Worm (Caenorhabditis elegans) whole organism, early embryonic: ENCODE results near the gene H25K10.2.

Experiments used
- B0310.2 ChIP-seq: sonication (generic microtip); optimal IDR thresholded peaks from 2 replicates; lab custom pipeline; 2016; ENCODE audit warnings: mild to moderate bottlenecking, missing genetic modification characterization, missing compliant biosample characterization
- F13C5.2 ChIP-seq: sonication (generic microtip); optimal IDR thresholded peaks from 2 replicates; lab custom pipeline; 2017; ENCODE audit warnings: mild to moderate bottlenecking, missing genetic modification characterization, inconsistent platforms, missing compliant biosample characterization
- aly-1 ChIP-seq: sonication (generic microtip); optimal IDR thresholded peaks from 2 replicates; lab custom pipeline; 2016; ENCODE audit warnings: missing genetic modification characterization, missing compliant biosample characterization
- ama-1 ChIP-seq: fragments of 150-350 bp; optimal IDR thresholded peaks from 2 replicates; lab custom pipeline; 2014
- ceh-13 ChIP-seq: fragments of 200-800 bp; sonication (Bioruptor generic); optimal IDR thresholded peaks from 2 replicates; lab custom pipeline; 2018; ENCODE audit warnings: mild to moderate bottlenecking, missing genetic modification characterization, missing compliant biosample characterization
- ceh-36 ChIP-seq: sonication (generic microtip); optimal IDR thresholded peaks from 2 replicates; lab custom pipeline; 2016; ENCODE audit warnings: missing genetic modification characterization, inconsistent platforms, missing compliant biosample characterization
- ets-7 ChIP-seq: sonication (generic microtip); optimal IDR thresholded peaks from 2 replicates; lab custom pipeline; 2016; ENCODE audit warnings: missing genotype, missing genetic modification characterization, missing compliant biosample characterization
- flt-1 ChIP-seq: fragments of 200-800 bp; sonication (Bioruptor generic); IDR thresholded peaks from 2 replicates; pipeline ENCODE4 v1.3.6; 2022; ENCODE audit warnings: missing genetic modification characterization, missing compliant biosample characterization
- hmbx-1 ChIP-seq: sonication (generic microtip); optimal IDR thresholded peaks from 2 replicates; lab custom pipeline; 2016; ENCODE audit warnings: mild to moderate bottlenecking, missing genetic modification characterization, missing compliant biosample characterization
- hmg-4 ChIP-seq: fragments of 200-800 bp; sonication (Bioruptor generic); optimal IDR thresholded peaks from 2 replicates; lab custom pipeline; 2018; ENCODE audit warnings: mild to moderate bottlenecking, missing genetic modification characterization, missing compliant biosample characterization
- pes-1 ChIP-seq: fragments of 200-800 bp; sonication (Bioruptor generic); IDR thresholded peaks from 2 replicates; pipeline ENCODE4 v1.3.6; 2022; ENCODE audit warnings: missing genetic modification reagents, missing genetic modification characterization, missing compliant biosample characterization
- scrt-1 ChIP-seq: fragments of 200-800 bp; sonication (Bioruptor generic); IDR thresholded peaks from 2 replicates; pipeline ENCODE4 v1.3.6; 2022; ENCODE audit warnings: missing genetic modification characterization, missing compliant biosample characterization
- sea-1 ChIP-seq: fragments of 200-800 bp; sonication (Bioruptor generic); conservative IDR thresholded peaks from 2 replicates; pipeline ENCODE4 v1.3.6; 2022; ENCODE audit warnings: missing genetic modification characterization, missing compliant biosample characterization
- tbx-11 ChIP-seq: fragments of 200-800 bp; sonication (Bioruptor generic); IDR thresholded peaks from 2 replicates; pipeline ENCODE4 v1.3.6; 2022; ENCODE audit warnings: missing genetic modification characterization, missing compliant biosample characterization
- tbx-37 ChIP-seq: fragments of 200-800 bp; sonication (Bioruptor generic); conservative IDR thresholded peaks from 2 replicates; pipeline ENCODE4 v1.3.6; 2022; ENCODE audit warnings: missing genetic modification reagents, missing genetic modification characterization, missing compliant biosample characterization

Gene H25K10.2

DNA sequence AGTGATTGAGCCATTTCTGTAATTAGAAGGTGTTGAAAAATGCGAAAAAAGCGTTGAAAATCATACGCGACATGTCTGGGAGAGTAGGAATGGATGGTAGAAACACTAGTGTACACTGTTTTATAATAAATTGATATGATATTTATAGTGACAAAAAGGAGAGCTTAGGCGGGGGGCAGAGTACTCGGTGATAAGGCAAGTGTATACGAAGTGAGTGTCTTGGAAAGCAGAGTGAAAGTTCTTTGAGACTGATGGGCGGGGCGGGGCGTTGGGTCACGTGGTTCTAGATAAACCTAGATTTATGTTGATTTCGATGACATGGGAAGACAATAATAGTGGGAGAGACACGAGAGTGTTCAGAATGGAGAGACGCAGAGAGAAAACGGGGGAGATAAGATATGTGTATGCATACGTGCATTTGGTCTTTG, 40.2 kb downstream of the H25K10.2 start, which contains the start of gene gln-3:
Gene gln-3, minus strand, starts transcription at position 73 of the 428 bp plus-strand sequence.
- TF ChIP-seq ceh-36 (tag; lab: Kevin White, UChicago) (no peak), hmg-4 (GFP tag; lab: Kevin White, UChicago) (no peak), aly-1 (tag; lab: Kevin White, UChicago) (no peak), scrt-1 (GFP tag; lab: Robert Waterston, UW) (no peak), ceh-13 (GFP tag; lab: Kevin White, UChicago) (no peak), F13C5.2 (tag; lab: Kevin White, UChicago) (no peak), ets-7 (tag; lab: Kevin White, UChicago) (no peak), tbx-11 (GFP tag; lab: Robert Waterston, UW) (no peak), ama-1 (lab: Kevin White, UChicago) (no peak), tbx-37 (GFP tag; lab: Robert Waterston, UW) (no peak), pes-1 (GFP tag; lab: Robert Waterston, UW) (no peak)

DNA sequence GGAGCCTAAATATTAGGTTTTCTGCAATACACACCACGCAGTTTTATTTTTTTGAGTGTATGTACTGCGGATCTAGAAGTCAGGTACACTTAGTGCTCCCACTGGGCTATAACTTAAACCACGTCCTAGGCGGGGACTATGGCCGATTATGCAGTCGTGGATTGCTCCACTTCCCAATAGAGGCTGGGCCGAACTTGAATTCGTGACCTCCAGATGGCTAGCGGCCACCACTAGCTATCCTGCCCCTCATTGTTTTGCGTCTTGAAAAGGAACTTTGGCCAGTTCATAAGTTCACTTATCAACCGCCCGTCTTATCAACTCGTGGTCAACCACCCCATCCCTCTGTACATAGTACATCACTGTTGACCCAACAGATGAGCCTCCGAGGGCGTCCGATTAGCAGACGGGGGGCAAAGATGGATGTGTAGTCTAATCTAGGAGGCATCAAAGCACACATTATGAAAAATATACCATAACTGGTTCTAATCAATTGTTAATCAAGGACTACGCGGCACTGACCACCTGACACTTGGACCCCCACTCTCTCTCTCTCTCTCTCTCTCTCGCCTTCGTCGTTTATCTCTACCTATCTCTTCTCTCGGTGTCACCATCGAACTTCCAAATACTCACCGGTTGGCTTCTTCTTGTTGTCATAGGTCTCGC, 41.2 kb downstream of the H25K10.2 start:
- TF ChIP-seq scrt-1 (GFP tag; lab: Robert Waterston, UW) (0 out of 2 replicates have a peak, but pooled peaks have one; percentile 22), hmbx-1 (tag; lab: Kevin White, UChicago) (no peak), B0310.2 (tag; lab: Kevin White, UChicago) (peak; percentile 46)

DNA sequence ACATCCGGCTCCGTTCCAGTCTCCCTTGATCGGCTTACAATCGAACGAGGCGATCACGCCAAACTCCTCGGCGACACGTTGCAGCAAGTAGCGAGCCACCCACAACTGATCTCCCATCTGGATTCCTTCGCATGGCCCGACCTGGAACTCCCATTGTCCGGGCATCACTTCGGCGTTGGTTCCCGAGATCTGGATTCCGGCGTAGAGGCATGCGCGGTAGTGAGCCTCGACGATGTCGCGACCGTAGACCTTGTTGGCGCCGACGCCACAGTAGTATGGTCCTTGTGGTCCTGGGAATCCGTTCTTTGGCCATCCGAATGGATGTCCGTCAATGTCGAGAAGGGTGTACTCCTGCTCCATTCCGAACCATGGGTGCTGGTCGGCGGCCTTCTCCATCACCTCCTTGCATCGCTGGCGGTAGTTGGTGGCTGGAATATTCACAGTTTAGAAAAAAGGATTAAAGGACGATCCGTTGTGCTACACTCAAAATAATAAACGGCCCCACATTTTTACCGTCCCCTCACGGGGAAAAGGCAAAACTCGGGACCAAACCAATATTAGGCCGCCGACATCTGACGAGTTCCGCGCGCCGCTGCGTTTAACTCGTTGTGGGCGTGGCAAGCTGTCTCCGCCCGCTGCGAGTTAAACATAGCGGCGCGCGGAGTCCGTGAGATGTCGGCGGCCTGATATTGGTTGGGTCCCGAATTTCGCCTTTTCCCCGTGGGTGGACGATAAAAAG, 41.9 kb downstream of the H25K10.2 start:
- no peak for TF ChIP-seq ets-7 (tag; lab: Kevin White, UChicago)
- TF ChIP-seq pes-1 (GFP tag; lab: Robert Waterston, UW): peak; percentile 53

DNA sequence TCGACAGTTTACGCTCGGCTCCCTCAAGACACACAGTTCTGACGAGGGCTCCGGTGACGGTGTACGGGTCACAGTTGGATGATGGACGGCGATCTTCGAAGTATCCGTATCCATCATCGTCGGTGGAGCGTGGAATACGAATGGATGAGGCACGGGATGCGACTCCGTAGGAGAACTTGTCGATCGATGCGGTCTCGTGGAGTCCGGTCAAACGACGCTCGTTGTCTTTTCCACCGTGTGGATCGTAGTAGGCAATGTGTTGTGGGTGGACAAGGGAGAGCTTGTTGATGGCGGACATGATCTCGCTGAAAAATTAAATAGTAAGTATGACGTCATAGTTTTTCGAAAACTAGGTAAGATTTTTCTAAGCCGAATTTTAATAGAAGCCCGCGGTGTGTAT, 42.9 kb downstream of the H25K10.2 start:
- no peak for TF ChIP-seq ama-1 (lab: Kevin White, UChicago)
- TF ChIP-seq ceh-36 (tag; lab: Kevin White, UChicago): no peak
- no peak for TF ChIP-seq B0310.2 (tag; lab: Kevin White, UChicago)
- TF ChIP-seq F13C5.2 (tag; lab: Kevin White, UChicago): no peak
- TF ChIP-seq flt-1 (GFP tag; lab: Robert Waterston, UW): no peak
- TF ChIP-seq tbx-11 (GFP tag; lab: Robert Waterston, UW): no peak

DNA sequence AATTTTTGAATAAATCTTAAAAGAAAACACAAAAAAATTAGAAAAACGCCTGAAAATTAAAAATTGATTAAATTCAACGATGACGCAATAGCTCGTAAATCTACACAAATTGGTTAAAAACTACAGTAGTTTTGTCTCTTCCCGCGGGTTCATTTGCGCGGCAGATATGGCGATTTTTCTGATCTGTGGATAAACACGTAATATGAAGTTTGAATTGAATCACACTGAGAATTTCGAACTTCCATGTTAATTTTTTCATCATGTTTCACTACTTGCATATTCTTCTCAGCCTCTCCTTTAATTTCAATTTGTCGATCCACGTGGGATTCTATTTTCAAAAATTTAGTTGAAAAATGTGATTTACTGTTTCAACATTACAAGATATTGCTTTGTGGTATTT, 43.5 kb downstream of the H25K10.2 start:
- TF ChIP-seq sea-1 (GFP tag; lab: Robert Waterston, UW): 0 out of 2 replicates have a peak, but pooled peaks have one; percentile 27
